Worm (Caenorhabditis elegans) whole organism, L2 larva: ENCODE results near the gene F41H10.3.

Experiments
- egl-27 ChIP-seq: sonication (generic microtip); optimal IDR thresholded peaks from 3 replicates; lab custom pipeline; 2017; ENCODE audit warnings: missing biosample characterization, missing genetic modification reagents, missing genetic modification characterization
- elt-1 ChIP-seq: fragments of 150-350 bp; optimal IDR thresholded peaks from 2 replicates; lab custom pipeline; 2014; ENCODE audit warnings: missing biosample characterization, missing genetic modification characterization
- lin-39 ChIP-seq: fragments of 150-350 bp; optimal IDR thresholded peaks from 2 replicates; lab custom pipeline; 2014; ENCODE audit warnings: missing biosample characterization, missing genetic modification reagents, missing genetic modification characterization
- mdl-1 ChIP-seq, 2 experiments: fragments of 150-350 bp in 1 of 2; sonication (generic microtip) in 1 of 2; optimal IDR thresholded peaks; 2 replicates each; lab custom pipeline; 2017; ENCODE audit warnings: missing biosample characterization in 2 of 2, missing genetic modification characterization in 2 of 2
- unc-62 ChIP-seq: fragments of 150-350 bp; optimal IDR thresholded peaks from 2 replicates; lab custom pipeline; 2014; ENCODE audit warnings: missing biosample characterization, missing genetic modification reagents, missing genetic modification characterization
- ztf-1 ChIP-seq: fragments of 200-800 bp; sonication (Bioruptor generic); conservative IDR thresholded peaks from 2 replicates; pipeline ENCODE4 v1.3.6; 2022; ENCODE audit warnings: missing genetic modification characterization, missing compliant biosample characterization

ce11 chrIV:5353364-5353763 lies 16.2 kb upstream of the F41H10.3 start, which contains the start of gene Y4C6B.7:
- TF ChIP-seq unc-62 (GFP tag; lab: Kevin White, UChicago) (no peak), lin-39 (tag; lab: Kevin White, UChicago) (no peak), ztf-1 (no peak), mdl-1 (tag; optimal IDR thresholded peaks at IDR 0.05; lab: Kevin White, UChicago) (no peak), egl-27 (no peak), elt-1 (no peak)
